Worm (Caenorhabditis elegans) whole organism, midembryonic: ENCODE measurements around the gene hlh-4.

Source experiments
- T22C8.4 ChIP-seq: fragments of 200-800 bp; sonication (Bioruptor generic); IDR thresholded peaks from 2 replicates; pipeline ENCODE4 v1.3.6; 2022; ENCODE audit warnings: missing genetic modification characterization, missing compliant biosample characterization
- flt-1 ChIP-seq: fragments of 200-800 bp; sonication (Bioruptor generic); IDR thresholded peaks from 2 replicates; pipeline ENCODE4 v1.3.6; 2022; ENCODE audit warnings: missing genetic modification characterization, missing compliant biosample characterization
- klf-2 ChIP-seq: fragments of 200-800 bp; sonication (Bioruptor generic); conservative IDR thresholded peaks from 2 replicates; pipeline ENCODE4 v1.3.6; 2022; ENCODE audit warnings: missing genetic modification reagents, missing genetic modification characterization, missing compliant biosample characterization
- med-1 ChIP-seq: sonication (generic microtip); optimal IDR thresholded peaks from 2 replicates; lab custom pipeline; 2017; ENCODE audit warnings: missing genetic modification characterization, mild to moderate bottlenecking, missing compliant biosample characterization, antibody characterized with exemption, missing genetic modification reagents; ENCODE audit not compliant: insufficient read depth
- ref-1 ChIP-seq: fragments of 200-800 bp; sonication (Bioruptor generic); conservative IDR thresholded peaks from 2 replicates; pipeline ENCODE4 v1.3.6; 2022; ENCODE audit warnings: missing genetic modification reagents, missing genetic modification characterization, missing compliant biosample characterization
- tab-1 ChIP-seq: fragments of 200-800 bp; sonication (Bioruptor generic); IDR thresholded peaks from 2 replicates; pipeline ENCODE4 v1.3.6; 2022; ENCODE audit warnings: missing genetic modification characterization, missing compliant biosample characterization
- ztf-23 ChIP-seq: fragments of 200-800 bp; sonication (Bioruptor generic); IDR thresholded peaks from 2 replicates; pipeline ENCODE4 v1.3.6; 2022; ENCODE audit warnings: missing genetic modification reagents, missing genetic modification characterization, missing compliant biosample characterization
- ztf-29 ChIP-seq: fragments of 200-800 bp; sonication (Bioruptor generic); IDR thresholded peaks from 2 replicates; pipeline ENCODE4 v1.3.6; 2022; ENCODE audit warnings: missing genetic modification reagents, missing genetic modification characterization, missing compliant biosample characterization

ce11 chrIII:9696417-9696816 is 42.4 kb downstream of the hlh-4 start, which contains the start of gene bud-31:
- TF ChIP-seq flt-1 (GFP tag; lab: Robert Waterston, UW) (no peak), ztf-29 (GFP tag; lab: Robert Waterston, UW) (no peak), ztf-23 (GFP tag; lab: Robert Waterston, UW) (no peak), med-1 (no peak), klf-2 (no peak), T22C8.4 (GFP tag; lab: Robert Waterston, UW) (no peak), tab-1 (no peak), ref-1 (GFP tag; lab: Robert Waterston, UW) (no peak)
